Worm (Caenorhabditis elegans) whole organism, L1 larva: ENCODE data around the gene col-157.

Experiments used
- blmp-1 ChIP-seq: fragments of 150-350 bp; optimal IDR thresholded peaks from 2 replicates; lab custom pipeline; 2014; ENCODE audit warnings: missing biosample characterization, missing genetic modification characterization
- elt-3 ChIP-seq, 6 experiments: fragments of 150-350 bp in 1 of 6; sonication (generic microtip); optimal IDR thresholded peaks; 2 replicates each; lab custom pipeline; 2017 to 2018; ENCODE audit warnings: missing biosample characterization in 6 of 6, missing genetic modification characterization in 6 of 6, inconsistent platforms in 1 of 6
- fkh-10 ChIP-seq: sonication (generic microtip); optimal IDR thresholded peaks from 2 replicates; lab custom pipeline; 2017; ENCODE audit warnings: missing biosample characterization, missing genetic modification reagents, missing genetic modification characterization
- hlh-17 ChIP-seq: fragments of 200-800 bp; sonication (Bioruptor generic); optimal IDR thresholded peaks from 2 replicates; lab custom pipeline; 2018; ENCODE audit warnings: missing genetic modification characterization, mild to moderate bottlenecking, missing compliant biosample characterization, moderate library complexity, borderline replicate concordance
- mab-9 ChIP-seq: fragments of 200-800 bp; sonication (Bioruptor generic); IDR thresholded peaks from 2 replicates; pipeline ENCODE4 v1.3.6; 2022; ENCODE audit warnings: missing genetic modification reagents, missing genetic modification characterization, missing compliant biosample characterization
- skn-1 ChIP-seq: fragments of 150-350 bp; optimal IDR thresholded peaks from 2 replicates; lab custom pipeline; 2014; ENCODE audit warnings: missing biosample characterization, missing genetic modification characterization
- snpc-4 ChIP-seq: fragments of 150-350 bp; optimal IDR thresholded peaks from 2 replicates; lab custom pipeline; 2014; ENCODE audit warnings: missing biosample characterization, missing genetic modification characterization
- vab-15 ChIP-seq: sonication (generic microtip); optimal IDR thresholded peaks from 2 replicates; lab custom pipeline; 2017; ENCODE audit warnings: missing genotype, mild to moderate bottlenecking, missing genetic modification characterization, missing compliant biosample characterization

DNA sequence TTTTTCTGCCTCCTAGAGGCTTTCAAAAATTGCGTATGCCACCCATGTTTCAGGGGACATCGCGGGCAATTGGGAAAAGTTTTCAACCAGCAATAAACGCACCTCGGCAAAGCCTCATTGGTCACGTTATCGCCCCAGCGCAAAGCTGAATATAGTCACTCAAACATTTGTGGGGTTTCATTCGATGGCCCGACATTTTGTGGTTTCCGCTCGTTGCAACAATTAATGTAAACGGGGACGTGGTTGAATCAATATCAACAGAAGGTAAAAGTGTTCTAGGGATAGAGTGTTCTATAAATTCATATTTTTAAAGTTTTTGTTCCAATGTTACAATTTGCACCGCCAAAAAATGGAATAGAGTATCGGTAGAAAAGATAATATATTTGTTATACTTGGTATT is 4.4 kb downstream of the col-157 start:
- TF ChIP-seq snpc-4 (tag; lab: Kevin White, UChicago) (no peak), fkh-10 (GFP tag; lab: Kevin White, UChicago) (no peak), vab-15 (tag; lab: Kevin White, UChicago) (no peak), blmp-1 (tag; lab: Kevin White, UChicago) (no peak), elt-3 (tag; optimal IDR thresholded peaks at IDR 0.05; lab: Kevin White, UChicago) (no peak), hlh-17 (GFP tag; lab: Kevin White, UChicago) (no peak), mab-9 (GFP tag; lab: Robert Waterston, UW) (no peak), skn-1 (tag; lab: Kevin White, UChicago) (no peak)
